Fruit fly (Drosophila melanogaster) whole organism, embryonic: ENCODE data around the gene CG32983.
A peak's percentile ranks its signal among the peaks of the same experiment; 100 is the strongest.

ENCODE experiments used
- B-H2 ChIP-seq: fragments of 200-800 bp; sonication (Bioruptor generic); optimal IDR thresholded peaks from 2 replicates; lab custom pipeline; 2018; ENCODE audit warnings: missing biosample characterization, mild to moderate bottlenecking, missing genetic modification characterization
- CG10366 ChIP-seq: fragments of 200-800 bp; sonication (Bioruptor generic); IDR thresholded peaks from 2 replicates; pipeline ENCODE4 v1.3.6; 2022; ENCODE audit warnings: missing biosample characterization, missing genetic modification characterization
- CG10462 ChIP-seq: fragments of 200-800 bp; sonication (Bioruptor generic); optimal IDR thresholded peaks from 2 replicates; lab custom pipeline; 2016; ENCODE audit warnings: missing biosample characterization, missing genetic modification characterization
- CG10979 ChIP-seq: fragments of 200-800 bp; sonication (Bioruptor generic); optimal IDR thresholded peaks from 2 replicates; lab custom pipeline; 2018; ENCODE audit warnings: missing biosample characterization, mild to moderate bottlenecking, missing genetic modification characterization, moderate library complexity
- CG11696 ChIP-seq: fragments of 200-800 bp; sonication (Bioruptor generic); IDR thresholded peaks from 2 replicates; pipeline ENCODE4 v1.3.6; 2022; ENCODE audit warnings: missing biosample characterization, missing genetic modification characterization
- CG12659 ChIP-seq: fragments of 200-800 bp; sonication (Bioruptor generic); optimal IDR thresholded peaks from 3 replicates; lab custom pipeline; 2017; ENCODE audit warnings: mild to moderate bottlenecking, missing biosample characterization, missing genetic modification reagents, missing genetic modification characterization
- CG13775 ChIP-seq: fragments of 200-800 bp; sonication (Bioruptor generic); optimal IDR thresholded peaks from 3 replicates; lab custom pipeline; 2017; ENCODE audit warnings: missing biosample characterization, mild to moderate bottlenecking, missing genetic modification characterization
- CG15479 ChIP-seq: fragments of 200-800 bp; sonication (Bioruptor generic); optimal IDR thresholded peaks from 3 replicates; lab custom pipeline; 2019; ENCODE audit warnings: missing biosample characterization, mild to moderate bottlenecking, missing genetic modification characterization, moderate library complexity
- CG18011 ChIP-seq: fragments of 200-800 bp; sonication (Bioruptor generic); optimal IDR thresholded peaks from 2 replicates; lab custom pipeline; 2017; ENCODE audit warnings: missing biosample characterization, missing genetic modification characterization, mild to moderate bottlenecking, moderate library complexity, missing genotype
- CG2120 ChIP-seq: fragments of 200-800 bp; sonication (Bioruptor generic); optimal IDR thresholded peaks from 3 replicates; lab custom pipeline; 2016; ENCODE audit warnings: missing biosample characterization, missing genetic modification characterization
- CG30403 ChIP-seq: fragments of 200-800 bp; sonication (Bioruptor generic); optimal IDR thresholded peaks from 3 replicates; lab custom pipeline; 2016; ENCODE audit warnings: missing biosample characterization, missing genetic modification characterization
- CG3838 ChIP-seq: fragments of 200-800 bp; sonication (Bioruptor generic); optimal IDR thresholded peaks from 3 replicates; lab custom pipeline; 2016; ENCODE audit warnings: missing biosample characterization, missing genetic modification characterization
- CG42726 ChIP-seq: fragments of 200-800 bp; sonication (Bioruptor generic); IDR thresholded peaks from 2 replicates; pipeline ENCODE4 v1.3.6; 2022; ENCODE audit warnings: missing biosample characterization, missing genetic modification characterization; ENCODE audit not compliant: partially characterized antibody
- CG4730 ChIP-seq: fragments of 200-800 bp; sonication (Bioruptor generic); IDR thresholded peaks from 2 replicates; pipeline ENCODE4 v1.3.6; 2022; ENCODE audit warnings: missing biosample characterization, missing genetic modification characterization
- CG6654 ChIP-seq: fragments of 200-800 bp; sonication (Bioruptor generic); optimal IDR thresholded peaks from 2 replicates; lab custom pipeline; 2017; ENCODE audit warnings: missing biosample characterization, mild to moderate bottlenecking, missing genetic modification characterization
- CG7372 ChIP-seq: fragments of 200-800 bp; sonication (Bioruptor generic); IDR thresholded peaks from 2 replicates; pipeline ENCODE4 v1.3.6; 2022; ENCODE audit warnings: missing biosample characterization, missing genetic modification characterization
- CG9437 ChIP-seq: fragments of 200-800 bp; sonication (Bioruptor generic); optimal IDR thresholded peaks from 2 replicates; lab custom pipeline; 2018; ENCODE audit warnings: missing biosample characterization, mild to moderate bottlenecking, missing genetic modification characterization
- CG9876 ChIP-seq: fragments of 200-800 bp; sonication (Bioruptor generic); optimal IDR thresholded peaks from 2 replicates; lab custom pipeline; 2016; ENCODE audit warnings: missing biosample characterization, missing genetic modification characterization
- Dip3 ChIP-seq: fragments of 200-800 bp; sonication (Bioruptor generic); optimal IDR thresholded peaks from 3 replicates; lab custom pipeline; 2016; ENCODE audit warnings: missing biosample characterization, missing genetic modification characterization
- ERR ChIP-seq: fragments of 200-800 bp; sonication (Bioruptor generic); optimal IDR thresholded peaks from 2 replicates; lab custom pipeline; 2016; ENCODE audit warnings: missing biosample characterization, missing genetic modification characterization
- HmgD ChIP-seq: fragments of 200-800 bp; sonication (Bioruptor generic); optimal IDR thresholded peaks from 3 replicates; lab custom pipeline; 2016; ENCODE audit warnings: missing biosample characterization, missing genetic modification characterization
- Hmr ChIP-seq: fragments of 200-800 bp; sonication (Bioruptor generic); optimal IDR thresholded peaks from 3 replicates; lab custom pipeline; 2017; ENCODE audit warnings: mild to moderate bottlenecking, missing biosample characterization, missing genetic modification reagents, missing genetic modification characterization
- Hr39 ChIP-seq: fragments of >200 bp; optimal IDR thresholded peaks from 2 replicates; lab custom pipeline; 2017
- MESR4 ChIP-seq: fragments of 200-800 bp; sonication (Bioruptor generic); optimal IDR thresholded peaks from 2 replicates; lab custom pipeline; 2018; ENCODE audit warnings: missing biosample characterization, mild to moderate bottlenecking, missing genetic modification characterization, moderate library complexity
- Myb ChIP-seq: fragments of 200-800 bp; sonication (Bioruptor generic); optimal IDR thresholded peaks from 2 replicates; lab custom pipeline; 2016; ENCODE audit warnings: missing biosample characterization, missing genetic modification characterization
- bbx ChIP-seq: fragments of 200-800 bp; sonication (Bioruptor generic); IDR thresholded peaks from 2 replicates; pipeline ENCODE4 v1.3.6; 2022; ENCODE audit warnings: missing biosample characterization, missing genetic modification characterization; ENCODE audit not compliant: partially characterized antibody
- cad ChIP-seq: fragments of >200 bp; optimal IDR thresholded peaks from 2 replicates; lab custom pipeline; 2017; ENCODE audit warnings: missing biosample characterization, missing genetic modification characterization
- chinmo ChIP-seq: fragments of 200-800 bp; sonication (Bioruptor generic); IDR thresholded peaks from 4 replicates; pipeline ENCODE4 v1.3.6; 2022; ENCODE audit warnings: missing biosample characterization, missing genetic modification characterization; ENCODE audit not compliant: partially characterized antibody
- chm ChIP-seq: fragments of 200-800 bp; sonication (Bioruptor generic); IDR thresholded peaks from 2 replicates; pipeline ENCODE4 v1.3.6; 2022; ENCODE audit warnings: missing biosample characterization, missing genetic modification characterization
- corto ChIP-seq: fragments of 200-800 bp; sonication (Bioruptor generic); optimal IDR thresholded peaks from 2 replicates; lab custom pipeline; 2016; ENCODE audit warnings: missing biosample characterization, mild to moderate bottlenecking, missing genetic modification characterization, moderate library complexity
- dati ChIP-seq: fragments of 200-800 bp; sonication (Bioruptor generic); IDR thresholded peaks from 2 replicates; pipeline ENCODE4 v1.3.6; 2022; ENCODE audit warnings: missing biosample characterization, missing genetic modification characterization
- dmrt99B ChIP-seq: fragments of 200-800 bp; sonication (Bioruptor generic); optimal IDR thresholded peaks from 2 replicates; lab custom pipeline; 2018; ENCODE audit warnings: missing biosample characterization, mild to moderate bottlenecking, missing genetic modification characterization, moderate library complexity
- ewg ChIP-seq: fragments of 200-800 bp; sonication (Bioruptor generic); optimal IDR thresholded peaks from 3 replicates; lab custom pipeline; 2017; ENCODE audit warnings: mild to moderate bottlenecking, missing biosample characterization, missing genetic modification reagents, missing genetic modification characterization
- eyg ChIP-seq: fragments of 200-800 bp; sonication (Bioruptor generic); optimal IDR thresholded peaks from 3 replicates; lab custom pipeline; 2016; ENCODE audit warnings: missing biosample characterization, missing genetic modification characterization
- gcm ChIP-seq: fragments of 200-800 bp; sonication (Bioruptor generic); optimal IDR thresholded peaks from 2 replicates; lab custom pipeline; 2019; ENCODE audit warnings: missing biosample characterization, mild to moderate bottlenecking, missing genetic modification characterization, moderate library complexity
- gem ChIP-seq: fragments of 200-800 bp; sonication (Bioruptor generic); optimal IDR thresholded peaks from 2 replicates; lab custom pipeline; 2019; ENCODE audit warnings: missing biosample characterization, mild to moderate bottlenecking, missing genetic modification characterization, moderate library complexity
- insv ChIP-seq, 2 experiments: fragments of 200-800 bp; sonication (Bioruptor generic); optimal IDR thresholded peaks; 3 replicates each; lab custom pipeline; 2016 to 2018; ENCODE audit warnings: missing biosample characterization in 2 of 2, missing genetic modification characterization in 2 of 2
- p53 ChIP-seq: fragments of 200-800 bp; sonication (Bioruptor generic); optimal IDR thresholded peaks from 2 replicates; lab custom pipeline; 2016; ENCODE audit warnings: missing biosample characterization, missing genetic modification characterization
- pb ChIP-seq: fragments of 200-800 bp; sonication (Bioruptor generic); optimal IDR thresholded peaks from 3 replicates; lab custom pipeline; 2016; ENCODE audit warnings: missing biosample characterization, missing genetic modification characterization
- prd ChIP-seq, 3 experiments: fragments of >200 bp in 2 of 3; fragments of 200-800 bp in 1 of 3; sonication (Bioruptor generic) in 1 of 3; optimal IDR thresholded peaks in 2 of 3; IDR thresholded peaks in 1 of 3; 2 replicates in 2 of 3; 3 replicates in 1 of 3; pipeline versions ENCODE4 v1.3.6 to Lab custom; 2017 to 2022; ENCODE audit warnings: missing biosample characterization in 1 of 3, missing genetic modification characterization in 1 of 3
- sens ChIP-seq: fragments of 200-800 bp; sonication (Bioruptor generic); peaks from one replicate; lab custom pipeline; 2016; ENCODE audit warnings: missing biosample characterization, missing genetic modification characterization
- sens-2 ChIP-seq: fragments of 200-800 bp; sonication (Bioruptor generic); IDR thresholded peaks from 2 replicates; pipeline ENCODE4 v1.3.6; 2022; ENCODE audit warnings: missing biosample characterization, missing genetic modification characterization
- tin ChIP-seq: fragments of 200-800 bp; sonication (Bioruptor generic); optimal IDR thresholded peaks from 3 replicates; lab custom pipeline; 2016; ENCODE audit warnings: missing biosample characterization, missing genetic modification characterization
- tll ChIP-seq, 2 experiments: fragments of 200-800 bp in 1 of 2; fragments of >200 bp in 1 of 2; sonication (Bioruptor generic) in 1 of 2; optimal IDR thresholded peaks; 2 replicates each; lab custom pipeline; 2017 to 2019; ENCODE audit warnings: missing biosample characterization in 2 of 2, missing genetic modification characterization in 2 of 2, mild to moderate bottlenecking in 1 of 2, moderate library complexity in 1 of 2
- wor ChIP-seq: fragments of 200-800 bp; sonication (Bioruptor generic); IDR thresholded peaks from 2 replicates; pipeline ENCODE4 v1.3.6; 2022; ENCODE audit warnings: missing biosample characterization, missing genetic modification characterization
- zen ChIP-seq: fragments of 200-800 bp; sonication (Bioruptor generic); optimal IDR thresholded peaks from 3 replicates; lab custom pipeline; 2018; ENCODE audit warnings: missing biosample characterization, mild to moderate bottlenecking, missing genetic modification characterization, moderate library complexity

CG32983 gene

DNA sequence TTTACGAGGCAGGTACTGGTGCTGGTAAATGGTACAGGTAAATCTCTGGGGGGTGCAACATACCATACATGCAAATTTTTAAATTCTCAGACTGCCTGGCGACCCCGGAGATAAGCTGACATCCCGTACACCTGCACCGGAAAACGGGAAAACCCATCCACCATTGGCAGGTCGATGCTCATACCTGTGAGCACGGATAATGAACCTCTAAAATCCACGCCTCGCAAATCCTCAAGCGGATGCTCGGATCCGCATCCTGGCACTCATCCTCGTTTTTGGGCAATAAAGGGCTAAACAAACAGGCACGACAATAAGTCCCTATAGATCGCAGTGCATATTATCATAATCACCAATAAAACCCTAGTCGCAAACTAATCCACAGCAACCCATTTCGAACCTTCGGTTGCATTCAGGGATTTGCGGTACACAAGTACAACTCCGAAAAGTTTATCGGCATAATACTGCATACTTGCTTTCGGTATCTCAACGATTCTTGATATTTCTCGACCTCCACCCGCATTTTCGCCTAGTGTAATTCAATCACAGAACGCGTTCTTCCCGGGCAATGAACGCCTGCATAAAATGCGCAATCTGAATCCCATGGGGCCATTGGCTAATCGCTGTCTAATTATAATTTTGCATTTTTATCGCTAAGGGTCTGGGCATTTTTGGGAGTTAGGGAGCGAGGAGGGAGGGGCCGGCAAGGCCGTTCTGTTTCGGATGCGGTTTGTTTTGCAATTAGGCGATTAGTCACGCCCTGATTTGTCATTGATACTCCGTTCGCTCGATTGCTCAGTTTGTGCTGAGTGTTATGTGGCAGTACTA is 33.1 kb upstream of the CG32983 start:
- TF ChIP-seq tin (GFP tag; lab: Kevin White, UChicago) (no peak), CG9437 (GFP tag; lab: Kevin White, UChicago) (no peak), CG15479 (GFP tag; lab: Kevin White, UChicago) (peak; percentile 91), MESR4 (no peak), HmgD (no peak), gem (tag; lab: Kevin White, UChicago) (no peak), gcm (GFP tag; lab: Kevin White, UChicago) (peak; percentile 96), tll (GFP tag; optimal IDR thresholded peaks at IDR 0.05; lab: Kevin White, UChicago) (peak in 1 of 2 experiments; percentile 67), prd (optimal IDR thresholded peaks at IDR 0.05; lab: Kevin White, UChicago) (no peak), prd (GFP tag; IDR thresholded peaks at IDR 0.05; lab: Robert Waterston, UW) (peak; percentile 31; the same call in 2 of the 3 replicates), B-H2 (GFP tag; lab: Kevin White, UChicago) (no peak), cad (GFP tag; lab: Kevin White, UChicago) (peak; percentile 80), zen (tag; lab: Kevin White, UChicago) (peak; percentile 78), eyg (GFP tag; lab: Kevin White, UChicago) (no peak), sens (peak; percentile 11)
- TF ChIP-seq, all 482 proteins: peak for 7

DNA sequence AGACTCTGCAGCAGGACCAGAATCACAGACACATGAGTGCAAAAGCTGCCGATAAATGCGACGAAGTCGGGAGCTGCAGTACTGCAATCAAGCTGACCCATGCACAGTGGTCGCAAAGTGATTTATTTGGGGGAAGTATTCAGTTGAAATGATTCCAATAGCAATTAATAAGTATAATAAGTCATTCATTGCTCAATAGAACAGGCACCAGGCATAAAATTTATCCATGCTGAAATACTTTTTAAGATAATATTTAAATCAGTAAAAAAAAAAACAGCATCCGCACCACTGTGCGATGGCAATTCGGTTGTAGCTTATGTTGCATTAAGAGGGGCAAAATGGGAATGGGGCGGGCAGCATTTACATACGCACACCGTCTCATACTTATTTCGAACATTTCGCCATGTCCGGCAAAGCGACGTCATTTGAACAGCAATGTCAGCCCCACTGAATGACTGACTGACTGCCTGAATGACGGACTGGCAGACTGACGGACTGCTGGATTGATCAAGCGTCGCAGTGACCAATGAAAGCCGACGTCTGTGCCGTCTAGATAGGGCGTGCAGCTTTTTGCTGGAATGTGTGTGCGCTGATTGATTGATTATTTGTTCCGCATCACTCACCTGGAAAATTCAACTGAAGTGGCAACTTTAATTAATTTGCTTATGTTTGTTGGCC is 30.7 kb upstream of the CG32983 start:
- no peak for TF ChIP-seq Myb (GFP tag; lab: Kevin White, UChicago)
- peak; percentile 64 for TF ChIP-seq CG30403 (GFP tag; lab: Kevin White, UChicago)
- TF ChIP-seq CG13775 (GFP tag; lab: Kevin White, UChicago): peak; percentile 46
- 0 out of 2 replicates have a peak, but pooled peaks have one; percentile 24 for TF ChIP-seq bbx (GFP tag; lab: Robert Waterston, UW)
- peak; percentile 80 for TF ChIP-seq sens-2
- TF ChIP-seq wor (GFP tag; lab: Robert Waterston, UW): peak; percentile 81
- TF ChIP-seq chm (GFP tag; lab: Robert Waterston, UW): peak; percentile 82
- TF ChIP-seq corto (GFP tag; lab: Kevin White, UChicago): no peak
- TF ChIP-seq CG2120: no peak
- no peak for TF ChIP-seq CG9876 (GFP tag; lab: Kevin White, UChicago)
- TF ChIP-seq CG11696: 0 out of 2 replicates have a peak, but pooled peaks have one; percentile 25
- no peak for TF ChIP-seq Hmr (GFP tag; lab: Kevin White, UChicago)
- TF ChIP-seq CG4730 (GFP tag; lab: Robert Waterston, UW): 0 out of 2 replicates have a peak, but pooled peaks have one; percentile 5
- TF ChIP-seq CG10366 (GFP tag; lab: Robert Waterston, UW): peak; percentile 32; the same call in 1 of the 2 replicates
- no peak for TF ChIP-seq CG6654 (GFP tag; lab: Kevin White, UChicago)
- no peak for TF ChIP-seq pb (GFP tag; lab: Kevin White, UChicago)
- TF ChIP-seq Hr39 (lab: Kevin White, UChicago): no peak
- no peak for TF ChIP-seq p53 (GFP tag; lab: Kevin White, UChicago)
- TF ChIP-seq dmrt99B (tag; lab: Kevin White, UChicago): peak; percentile 83
- TF ChIP-seq ERR (GFP tag; lab: Kevin White, UChicago): no peak
- TF ChIP-seq Dip3 (GFP tag; lab: Kevin White, UChicago): no peak
- TF ChIP-seq gem (tag; lab: Kevin White, UChicago): peak; percentile 76
- no peak for TF ChIP-seq CG3838 (GFP tag; lab: Kevin White, UChicago)
- peak; percentile 80 for TF ChIP-seq CG10979 (tag; lab: Kevin White, UChicago)
- TF ChIP-seq CG10462 (GFP tag; lab: Kevin White, UChicago): no peak
- TF ChIP-seq CG42726: no peak
- TF ChIP-seq ewg (GFP tag; lab: Kevin White, UChicago): peak; percentile 56
- TF ChIP-seq dati (GFP tag; lab: Robert Waterston, UW): no peak
- TF ChIP-seq chinmo (GFP tag; lab: Robert Waterston, UW): no peak
- no peak for TF ChIP-seq insv (GFP tag; optimal IDR thresholded peaks at IDR 0.05; lab: Kevin White, UChicago)
- 0 out of 2 replicates have a peak, but pooled peaks have one; percentile 18 for TF ChIP-seq CG7372
- peak; percentile 31 for TF ChIP-seq CG12659 (GFP tag; lab: Kevin White, UChicago)
- no peak for TF ChIP-seq CG18011
